Fruit fly (Drosophila melanogaster) whole organism, embryonic: Measurements from ENCODE around the gene ghi.

ENCODE experiments used
- Hand ChIP-seq: fragments of 200-800 bp; sonication (Bioruptor generic); optimal IDR thresholded peaks from 2 replicates; lab custom pipeline; 2017; ENCODE audit warnings: mild to moderate bottlenecking, missing biosample characterization, missing genetic modification reagents, missing genetic modification characterization
- Usf ChIP-seq: fragments of 200-800 bp; sonication (Bioruptor generic); optimal IDR thresholded peaks from 2 replicates; lab custom pipeline; 2017; ENCODE audit warnings: missing genotype, missing biosample characterization, missing genetic modification characterization

- TF ChIP-seq Hand (GFP tag; lab: Kevin White, UChicago) (no peak), Usf (GFP tag; lab: Kevin White, UChicago) (no peak)
These were observed 25.8 kb upstream of the ghi start for dm6 chr3L:9425838-9426237.
